Worm (Caenorhabditis elegans): Measurements from ENCODE around the gene srt-43.

DNA sequence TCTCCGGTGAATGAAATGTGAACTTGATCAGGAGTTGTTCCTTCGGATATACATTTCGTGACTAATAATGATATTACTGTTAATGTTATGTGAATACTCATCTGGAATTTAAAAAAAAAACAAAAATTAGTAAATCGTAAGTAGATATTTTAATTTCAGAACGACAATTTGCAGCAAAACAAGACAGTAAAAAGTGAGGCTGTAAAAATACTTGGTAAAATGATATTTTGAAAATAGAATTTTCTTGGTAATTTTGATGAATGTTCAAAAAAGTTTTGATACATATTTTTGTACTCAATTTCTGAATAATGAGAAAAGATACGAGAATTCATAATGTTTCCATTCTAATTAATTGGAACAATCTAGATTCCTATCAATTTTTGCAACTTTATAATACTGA, 9.4 kb upstream of the srt-43 start, which contains the start of gene papl-1:
- TF ChIP-seq nhr-11 (tag; optimal IDR thresholded peaks at IDR 0.05) (no peak), zag-1 (tag; optimal IDR thresholded peaks at IDR 0.05) (no peak), aly-2 (tag; optimal IDR thresholded peaks at IDR 0.05) (no peak), ceh-82 (tag; optimal IDR thresholded peaks at IDR 0.05) (no peak), peb-1 (tag; optimal IDR thresholded peaks at IDR 0.05) (no peak), fos-1 (tag; optimal IDR thresholded peaks at IDR 0.05) (no peak), lsy-2 (tag; optimal IDR thresholded peaks at IDR 0.05) (no peak)

Data from whole organism, L2 larva.